Fruit fly (Drosophila melanogaster) S2 (cell line): ENCODE results near the gene Rpt2.

Experiments used
- CG8478 ChIP-seq: fragments of >200 bp; optimal IDR thresholded peaks from 2 replicates; lab custom pipeline; 2018
- CTCF ChIP-seq, 2 experiments: fragments of >200 bp; optimal IDR thresholded peaks; 2 replicates each; lab custom pipeline; 2018

The Rpt2 gene

DNA sequence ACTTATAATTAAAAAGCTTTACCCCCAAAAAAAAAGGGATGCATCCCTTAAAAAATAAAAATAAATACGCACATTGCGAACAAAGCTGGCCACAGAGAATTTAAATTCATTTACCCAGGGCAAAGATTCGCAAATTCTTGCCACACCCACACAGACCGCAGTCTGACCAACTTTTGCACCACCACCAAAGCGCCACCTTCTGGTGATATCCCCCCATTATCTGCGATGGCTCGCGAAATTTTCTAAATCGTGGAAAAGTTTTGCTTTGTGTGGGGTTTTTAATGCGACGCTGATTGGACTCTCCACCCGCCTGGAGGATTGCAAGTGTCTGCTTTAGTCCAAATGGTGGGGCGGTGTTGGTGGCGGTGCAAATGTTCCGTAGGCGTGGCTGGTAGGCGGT lies 31.3 kb downstream of the Rpt2 start:
- TF ChIP-seq CG8478 (lab: Kevin White, UChicago), result no peak
- peak; percentile 57 to 65 for TF ChIP-seq CTCF (optimal IDR thresholded peaks at IDR 0.05; lab: Kevin White, UChicago)

DNA sequence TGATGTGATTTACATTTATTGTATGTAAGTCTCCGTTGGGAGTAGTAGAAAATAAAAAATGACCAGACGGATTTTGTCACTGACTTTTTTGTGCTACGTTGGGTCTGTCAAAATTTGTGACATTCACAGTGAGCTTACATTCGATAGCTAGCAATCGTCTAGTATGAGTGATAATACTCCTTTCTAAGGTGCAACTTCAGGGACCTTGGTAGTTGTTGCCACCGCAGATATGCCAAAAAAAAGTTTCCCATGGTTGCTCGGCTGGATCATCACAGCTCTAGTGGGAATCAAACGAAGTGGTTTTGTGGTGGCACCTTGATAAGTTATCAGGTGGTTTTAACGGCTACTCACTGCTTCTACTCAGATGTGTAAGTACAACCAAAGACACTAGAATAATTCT lies 37.9 kb downstream of the Rpt2 start, which contains the start of gene tbrd-1:
tbrd-1 (minus strand) TSS at position 101 of the 400 bp plus-strand sequence.
- TF ChIP-seq CG8478 (lab: Kevin White, UChicago), result no peak
- TF ChIP-seq CTCF (optimal IDR thresholded peaks at IDR 0.05; lab: Kevin White, UChicago), result no peak

DNA sequence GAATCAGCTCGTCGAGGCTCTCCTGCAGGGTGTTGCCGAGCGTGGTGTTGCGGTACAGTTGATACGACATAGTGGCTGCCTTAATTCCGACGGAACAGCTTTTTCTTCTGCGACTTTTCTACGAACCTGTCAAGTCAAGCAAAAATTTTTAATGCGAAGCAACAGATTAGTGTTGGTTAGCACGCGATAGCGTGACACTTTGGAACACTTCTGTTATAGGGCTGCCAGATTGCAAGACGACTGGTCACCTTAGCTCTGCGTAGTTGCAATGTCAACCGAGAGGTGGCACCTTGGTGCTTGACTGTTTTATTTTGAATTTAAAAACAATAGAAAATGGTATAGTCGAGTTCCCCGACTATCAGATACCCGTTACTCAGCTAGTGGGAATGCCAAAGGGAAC lies 40.5 kb downstream of the Rpt2 start, which contains the start of gene TfIIA-S:
TfIIA-S (minus strand) TSS at position 175 of the 400 bp plus-strand sequence.
- TF ChIP-seq CG8478 (lab: Kevin White, UChicago), result no peak
- peak; percentile 97 to 98 for TF ChIP-seq CTCF (optimal IDR thresholded peaks at IDR 0.05; lab: Kevin White, UChicago)

DNA sequence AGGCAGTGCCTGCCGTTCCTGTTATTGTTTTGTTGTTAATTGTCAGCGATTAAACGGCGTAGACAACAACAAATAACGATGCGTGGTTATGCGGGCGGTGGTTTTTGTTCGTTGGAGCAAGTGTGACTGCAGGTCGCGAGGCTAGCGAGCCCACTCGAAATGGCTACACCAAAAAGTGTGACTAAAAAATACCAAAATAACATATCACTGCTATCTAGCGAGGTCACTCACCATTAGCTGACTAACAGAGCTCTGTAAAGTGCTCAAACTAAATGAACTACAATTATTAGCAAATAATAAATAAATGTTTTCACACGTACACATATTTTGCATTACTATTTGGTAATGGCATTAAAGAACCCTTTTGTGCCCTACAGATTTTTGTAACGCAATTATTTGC lies 41.4 kb downstream of the Rpt2 start, which contains the start of gene Pli:
Pli (minus strand) TSS at position 131 of the 400 bp plus-strand sequence.
- TF ChIP-seq CG8478 (lab: Kevin White, UChicago) (no peak), CTCF (optimal IDR thresholded peaks at IDR 0.05; lab: Kevin White, UChicago) (peak; percentile 59 to 63)

DNA sequence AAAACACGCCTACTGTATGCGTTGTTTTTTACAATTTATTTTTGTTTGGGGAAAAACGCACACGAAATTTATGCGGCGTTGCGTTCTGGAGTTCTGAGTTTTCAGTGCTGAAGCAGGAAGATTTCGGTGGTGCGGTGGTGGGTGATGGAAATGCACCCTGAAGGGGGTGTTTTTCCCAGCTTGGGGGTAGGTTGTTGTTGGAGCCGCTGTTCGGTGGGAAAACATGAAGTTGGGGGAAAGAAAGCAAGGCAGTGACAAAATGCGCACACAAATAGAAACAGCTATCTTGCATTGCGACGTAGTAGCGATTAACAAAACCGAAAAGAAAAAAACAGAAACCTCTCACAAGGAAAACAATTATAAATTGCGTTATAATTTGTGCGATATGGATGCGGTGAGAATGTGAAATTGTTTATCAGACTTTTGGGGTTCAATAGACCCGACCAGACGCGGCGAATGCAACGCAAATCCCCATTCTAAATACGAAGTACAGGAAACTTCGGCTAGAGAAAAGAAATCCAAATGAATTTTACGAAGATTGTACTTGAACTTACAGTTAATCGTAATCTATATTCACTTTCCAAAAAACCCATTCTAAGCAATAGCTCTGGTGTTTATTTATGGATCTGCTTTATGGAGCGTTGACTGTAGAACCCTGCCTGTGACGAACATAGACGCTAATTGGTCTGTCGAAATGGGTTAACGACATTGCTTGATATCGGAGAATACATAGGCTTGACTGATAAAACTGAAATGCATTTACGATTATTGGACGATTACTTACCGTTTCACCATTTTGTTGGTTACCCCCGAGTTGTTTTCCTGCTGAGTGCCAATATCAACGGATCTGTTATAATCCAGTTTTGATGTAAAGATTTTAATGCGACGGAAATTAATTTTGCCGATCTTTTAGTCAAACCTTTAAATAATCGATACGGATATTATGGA lies 42.8 kb downstream of the Rpt2 start:
- TF ChIP-seq CG8478 (lab: Kevin White, UChicago), result no peak
- no peak for TF ChIP-seq CTCF (optimal IDR thresholded peaks at IDR 0.05; lab: Kevin White, UChicago)

DNA sequence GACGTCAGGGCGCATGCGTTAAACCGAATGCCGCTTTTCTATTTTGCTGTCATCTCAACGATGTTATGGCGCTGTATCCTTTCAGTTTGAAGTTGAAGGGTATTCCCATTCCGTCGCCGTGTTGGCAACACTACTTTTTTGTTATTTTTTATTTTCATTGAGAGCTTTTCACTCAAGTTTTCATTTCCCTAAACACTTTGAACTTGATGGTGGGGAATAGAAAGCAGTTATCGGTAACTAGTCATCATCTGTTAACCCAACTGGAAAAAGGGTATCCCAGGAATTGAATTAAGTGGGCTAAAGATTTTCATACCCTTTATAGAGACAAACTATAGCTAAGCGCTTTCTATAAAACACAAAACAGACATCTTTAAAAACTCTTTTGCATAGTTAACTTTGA lies 43.8 kb downstream of the Rpt2 start:
- no peak for TF ChIP-seq CTCF (optimal IDR thresholded peaks at IDR 0.05; lab: Kevin White, UChicago)
- TF ChIP-seq CG8478 (lab: Kevin White, UChicago), result no peak

DNA sequence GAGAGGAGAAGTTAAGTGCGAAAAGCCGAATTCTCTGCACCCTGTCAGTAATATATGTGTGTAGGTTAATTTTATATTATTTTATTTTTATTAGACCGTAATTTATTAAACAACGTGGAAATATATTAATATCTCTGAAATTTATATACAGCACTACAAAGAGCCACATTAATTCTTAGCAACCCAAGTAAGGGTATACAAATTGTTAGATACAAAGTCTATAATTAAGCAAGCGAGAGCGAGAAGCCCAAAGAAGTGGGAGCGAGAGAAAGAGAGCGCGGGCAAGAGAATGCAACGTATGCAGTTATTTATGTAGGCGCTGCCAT lies 44.3 kb downstream of the Rpt2 start:
- TF ChIP-seq CTCF (optimal IDR thresholded peaks at IDR 0.05; lab: Kevin White, UChicago) (no peak), CG8478 (lab: Kevin White, UChicago) (no peak)

DNA sequence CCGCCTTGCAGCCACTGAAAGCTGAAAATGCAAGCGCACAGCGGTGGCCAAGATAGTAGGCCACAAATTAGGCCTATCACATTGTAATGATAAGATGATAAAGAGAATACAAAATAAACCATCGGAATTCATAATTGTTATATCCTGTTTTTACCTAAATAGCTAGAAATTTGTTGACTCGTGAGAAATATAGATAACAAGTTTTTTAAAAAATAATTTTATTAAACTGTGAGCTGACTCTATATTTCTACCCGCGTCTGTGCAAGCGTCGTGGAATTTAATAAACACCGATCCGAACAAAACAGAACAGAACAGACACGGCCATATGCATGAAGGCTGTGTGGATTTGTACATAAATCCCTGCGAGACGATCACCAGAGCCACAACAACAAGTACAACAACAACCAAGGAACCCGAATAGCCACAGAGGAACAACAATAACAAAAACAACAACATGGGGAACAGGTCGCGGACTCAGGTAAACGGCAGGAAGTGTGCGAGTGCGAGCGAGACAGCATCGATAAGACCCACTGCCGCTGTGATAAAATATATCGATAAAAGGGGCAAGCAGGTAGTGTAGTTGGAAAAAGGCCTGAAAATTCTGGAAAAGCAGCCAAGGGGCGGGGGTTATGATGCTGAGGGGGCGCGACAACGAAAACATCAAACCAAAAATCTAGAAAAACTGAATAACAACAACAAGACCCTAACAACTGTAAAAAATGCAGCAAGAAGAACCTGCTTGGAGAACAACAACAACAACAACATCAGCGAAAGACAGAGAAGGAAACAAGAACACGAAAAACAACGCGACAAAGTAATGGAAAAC lies 44.9 kb downstream of the Rpt2 start:
- no peak for TF ChIP-seq CG8478 (lab: Kevin White, UChicago)
- TF ChIP-seq CTCF (optimal IDR thresholded peaks at IDR 0.05; lab: Kevin White, UChicago), result no peak

DNA sequence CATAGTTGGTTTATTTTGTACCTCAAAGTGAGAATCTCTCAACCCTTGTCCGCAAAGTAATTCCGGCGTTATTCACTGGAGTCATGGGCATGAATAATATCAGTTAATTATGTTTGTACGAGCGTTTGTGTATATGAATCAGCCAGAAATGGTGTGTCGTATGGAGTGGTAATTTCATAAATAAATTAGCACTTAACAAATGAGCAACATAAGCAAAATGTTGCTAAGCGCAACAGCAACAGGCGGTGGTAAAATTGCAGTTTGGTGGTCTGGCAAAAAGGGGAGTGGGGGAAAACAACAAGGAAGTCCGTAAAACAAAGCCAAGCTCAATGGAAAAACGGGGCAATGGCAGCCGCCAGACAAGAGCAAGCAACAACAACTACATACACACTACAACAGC lies 45.7 kb downstream of the Rpt2 start:
- TF ChIP-seq CG8478 (lab: Kevin White, UChicago), result no peak
- TF ChIP-seq CTCF (optimal IDR thresholded peaks at IDR 0.05; lab: Kevin White, UChicago), result no peak

DNA sequence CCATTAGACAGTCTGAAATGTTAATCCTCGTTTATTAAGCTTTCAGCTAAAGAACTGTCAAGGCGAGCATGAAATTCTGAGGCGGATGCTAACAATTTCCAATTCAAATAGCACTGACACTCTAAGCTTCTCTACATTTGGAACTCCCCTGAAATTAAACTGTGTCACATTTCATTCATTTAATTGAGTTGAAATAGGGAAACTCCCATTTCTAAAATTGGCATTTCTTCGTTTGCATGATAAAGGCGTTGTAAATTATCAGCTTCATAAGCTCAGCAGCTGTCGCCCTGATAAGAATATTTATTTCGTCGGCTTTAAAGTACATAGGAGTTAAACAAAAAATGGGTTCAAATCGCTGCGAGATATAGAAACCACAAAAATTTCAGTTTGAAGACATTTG lies 46.2 kb downstream of the Rpt2 start:
- TF ChIP-seq CTCF (optimal IDR thresholded peaks at IDR 0.05; lab: Kevin White, UChicago) (no peak), CG8478 (lab: Kevin White, UChicago) (no peak)

DNA sequence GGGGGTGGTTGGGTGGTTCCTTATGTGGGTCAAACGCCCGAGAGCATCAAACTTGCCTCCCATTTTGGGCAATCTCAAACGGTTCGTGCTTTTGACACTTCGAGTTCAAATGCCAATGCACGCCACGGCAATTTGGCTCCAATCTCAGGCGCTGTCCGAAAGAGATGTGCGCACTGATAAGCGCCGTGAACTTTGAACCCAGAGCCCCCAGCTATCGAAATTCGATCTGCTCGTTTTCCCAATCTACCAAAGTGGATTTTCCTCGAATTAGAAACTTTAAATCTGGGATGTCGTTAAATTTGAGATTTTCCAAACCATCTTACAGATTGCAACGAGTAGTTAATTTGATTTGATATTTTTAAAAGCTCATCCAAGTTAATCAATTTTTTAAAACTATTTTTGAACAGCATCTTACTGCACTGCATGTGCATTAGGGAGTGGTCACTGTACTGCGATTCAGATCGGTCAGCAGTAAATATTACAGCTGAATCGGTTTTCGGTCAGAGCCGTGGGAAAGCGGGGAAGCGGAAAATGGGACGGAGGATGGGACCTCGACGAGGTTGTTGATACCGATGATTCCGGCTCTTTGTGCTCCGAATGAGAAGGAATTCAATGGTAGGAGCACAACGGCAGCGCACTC lies 47.1 kb downstream of the Rpt2 start:
- TF ChIP-seq CG8478 (lab: Kevin White, UChicago) (no peak), CTCF (optimal IDR thresholded peaks at IDR 0.05; lab: Kevin White, UChicago) (no peak)

DNA sequence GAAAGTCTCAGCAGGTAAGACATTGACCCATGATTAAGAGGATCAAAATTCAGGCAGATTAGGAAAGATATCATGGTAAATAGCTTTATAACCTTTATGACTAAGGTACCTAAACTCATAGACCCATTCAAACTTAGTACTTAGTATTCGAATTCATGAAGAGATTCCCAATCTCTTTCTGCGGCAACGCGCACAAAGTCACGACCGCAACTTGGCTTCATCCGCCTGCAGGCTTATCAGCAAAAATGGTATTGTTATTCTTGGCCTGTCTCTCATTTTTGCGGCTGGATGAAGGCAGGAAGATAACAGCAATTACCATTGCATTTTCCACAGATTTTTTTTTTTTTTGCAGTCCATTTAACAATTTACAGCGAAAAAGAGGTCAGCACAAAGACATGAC lies 51.1 kb downstream of the Rpt2 start:
- TF ChIP-seq CTCF (optimal IDR thresholded peaks at IDR 0.05; lab: Kevin White, UChicago), result no peak
- no peak for TF ChIP-seq CG8478 (lab: Kevin White, UChicago)
